Fruit fly (Drosophila melanogaster) whole organism, prepupa: ENCODE measurements around the gene CtBP.

ENCODE experiments used
- Blimp-1 ChIP-seq: fragments of 200-800 bp; sonication (Bioruptor generic); optimal IDR thresholded peaks from 3 replicates; lab custom pipeline; 2017; ENCODE audit warnings: missing biosample characterization, missing genetic modification characterization, mild to moderate bottlenecking, moderate library complexity, missing genetic modification reagents
- CG10631 ChIP-seq: fragments of 200-800 bp; sonication (Bioruptor generic); optimal IDR thresholded peaks from 2 replicates; lab custom pipeline; 2016; ENCODE audit warnings: missing biosample characterization, missing genetic modification characterization
- CG10669 ChIP-seq: fragments of 200-800 bp; sonication (Bioruptor generic); optimal IDR thresholded peaks from 3 replicates; lab custom pipeline; 2018; ENCODE audit warnings: missing biosample characterization, mild to moderate bottlenecking, missing genetic modification characterization, moderate library complexity
- CG11762 ChIP-seq: fragments of 200-800 bp; sonication (Bioruptor generic); optimal IDR thresholded peaks from 3 replicates; lab custom pipeline; 2016; ENCODE audit warnings: missing biosample characterization, missing genetic modification characterization; ENCODE audit not compliant: insufficient read depth
- CG15336 ChIP-seq: fragments of 200-800 bp; sonication (Bioruptor generic); IDR thresholded peaks from 2 replicates; pipeline ENCODE4 v1.3.6; 2022; ENCODE audit warnings: missing biosample characterization, missing genetic modification characterization
- CG16779 ChIP-seq: fragments of 200-800 bp; sonication (Bioruptor generic); optimal IDR thresholded peaks from 3 replicates; lab custom pipeline; 2017; ENCODE audit warnings: missing biosample characterization, mild to moderate bottlenecking, missing genetic modification characterization
- CG3032 ChIP-seq: fragments of 200-800 bp; optimal IDR thresholded peaks from 2 replicates; lab custom pipeline; 2019; ENCODE audit warnings: missing biosample characterization, mild to moderate bottlenecking, missing genetic modification characterization, moderate library complexity
- CG31627 ChIP-seq: fragments of 200-800 bp; sonication (Bioruptor generic); optimal IDR thresholded peaks from 3 replicates; lab custom pipeline; 2016; ENCODE audit warnings: missing biosample characterization, missing genetic modification characterization
- CG32006 ChIP-seq: fragments of 200-800 bp; sonication (Bioruptor generic); optimal IDR thresholded peaks from 3 replicates; lab custom pipeline; 2017; ENCODE audit warnings: missing biosample characterization, mild to moderate bottlenecking, missing genetic modification characterization
- CG34406 ChIP-seq: fragments of 200-800 bp; sonication (Bioruptor generic); optimal IDR thresholded peaks from 3 replicates; lab custom pipeline; 2016; ENCODE audit warnings: missing biosample characterization, missing genetic modification characterization
- CG3919 ChIP-seq: fragments of 200-800 bp; sonication (Bioruptor generic); optimal IDR thresholded peaks from 3 replicates; lab custom pipeline; 2016; ENCODE audit warnings: missing biosample characterization, missing genetic modification characterization
- CG6276 ChIP-seq: fragments of 200-800 bp; sonication (Bioruptor generic); optimal IDR thresholded peaks from 2 replicates; lab custom pipeline; 2017; ENCODE audit warnings: missing biosample characterization, mild to moderate bottlenecking, missing genetic modification characterization
- CG6792 ChIP-seq: fragments of 200-800 bp; sonication (Bioruptor generic); optimal IDR thresholded peaks from 3 replicates; lab custom pipeline; 2016; ENCODE audit warnings: missing biosample characterization, missing genetic modification characterization
- CG6808 ChIP-seq: fragments of 200-800 bp; sonication (Bioruptor generic); optimal IDR thresholded peaks from 3 replicates; lab custom pipeline; 2017; ENCODE audit warnings: missing biosample characterization, missing genetic modification characterization, mild to moderate bottlenecking, moderate library complexity, missing genetic modification reagents
- CG6854 ChIP-seq: fragments of 200-800 bp; sonication (Bioruptor generic); optimal IDR thresholded peaks from 2 replicates; lab custom pipeline; 2017; ENCODE audit warnings: missing biosample characterization, mild to moderate bottlenecking, missing genetic modification characterization
- CG7368 ChIP-seq: fragments of 200-800 bp; sonication (Bioruptor generic); optimal IDR thresholded peaks from 3 replicates; lab custom pipeline; 2016; ENCODE audit warnings: missing biosample characterization, missing genetic modification characterization
- CG8119 ChIP-seq: fragments of 200-800 bp; sonication (Bioruptor generic); IDR thresholded peaks from 3 replicates; pipeline ENCODE4 v1.3.6; 2022; ENCODE audit warnings: missing biosample characterization, missing genetic modification characterization
- CG8319 ChIP-seq: fragments of 200-800 bp; sonication (Bioruptor generic); optimal IDR thresholded peaks from 3 replicates; lab custom pipeline; 2016; ENCODE audit warnings: missing biosample characterization, missing genetic modification characterization
- Eip75B ChIP-seq: fragments of 200-800 bp; sonication (Bioruptor generic); optimal IDR thresholded peaks from 3 replicates; lab custom pipeline; 2016; ENCODE audit warnings: missing biosample characterization, missing genetic modification characterization
- Eip78C ChIP-seq: fragments of 200-800 bp; sonication (Bioruptor generic); peaks from one replicate; lab custom pipeline; 2016; ENCODE audit warnings: missing biosample characterization, missing genetic modification characterization
- Eip93F ChIP-seq: fragments of 200-800 bp; sonication (Bioruptor generic); optimal IDR thresholded peaks from 2 replicates; lab custom pipeline; 2016; ENCODE audit warnings: missing biosample characterization, mild to moderate bottlenecking, missing genetic modification characterization
- Ets21C ChIP-seq: fragments of 200-800 bp; sonication (Bioruptor generic); optimal IDR thresholded peaks from 3 replicates; lab custom pipeline; 2016; ENCODE audit warnings: missing biosample characterization, missing genetic modification characterization
- Ets96B ChIP-seq: fragments of 200-800 bp; optimal IDR thresholded peaks from 2 replicates; lab custom pipeline; 2019; ENCODE audit warnings: missing biosample characterization, mild to moderate bottlenecking, missing genetic modification characterization, moderate library complexity
- Gug ChIP-seq: fragments of 200-800 bp; sonication (Bioruptor generic); IDR thresholded peaks from 2 replicates; pipeline ENCODE4 v1.3.6; 2022; ENCODE audit warnings: missing biosample characterization, missing genetic modification characterization
- Hr39 ChIP-seq: fragments of 200-800 bp; sonication (Bioruptor generic); optimal IDR thresholded peaks from 2 replicates; lab custom pipeline; 2016; ENCODE audit warnings: missing biosample characterization, missing genetic modification characterization
- Hr4 ChIP-seq: fragments of 200-800 bp; sonication (Bioruptor generic); optimal IDR thresholded peaks from 3 replicates; lab custom pipeline; 2016; ENCODE audit warnings: missing biosample characterization, missing genetic modification characterization
- Met ChIP-seq: fragments of 200-800 bp; sonication (Bioruptor generic); optimal IDR thresholded peaks from 3 replicates; lab custom pipeline; 2016; ENCODE audit warnings: missing biosample characterization, missing genetic modification characterization
- Smox ChIP-seq: fragments of 200-800 bp; sonication (Bioruptor generic); optimal IDR thresholded peaks from 3 replicates; lab custom pipeline; 2016; ENCODE audit warnings: missing biosample characterization, missing genetic modification characterization
- Sox102F ChIP-seq: fragments of 200-800 bp; sonication (Bioruptor generic); optimal IDR thresholded peaks from 2 replicates; lab custom pipeline; 2016; ENCODE audit warnings: missing biosample characterization, mild to moderate bottlenecking, missing genetic modification characterization
- Sox14 ChIP-seq: fragments of 200-800 bp; sonication (Bioruptor generic); optimal IDR thresholded peaks from 3 replicates; lab custom pipeline; 2016; ENCODE audit warnings: missing biosample characterization, missing genetic modification characterization
- Sox15 ChIP-seq: fragments of 200-800 bp; sonication (Bioruptor generic); optimal IDR thresholded peaks from 3 replicates; lab custom pipeline; 2016; ENCODE audit warnings: missing biosample characterization, missing genetic modification characterization
- achi ChIP-seq: fragments of 200-800 bp; sonication (Bioruptor generic); optimal IDR thresholded peaks from 3 replicates; lab custom pipeline; 2016; ENCODE audit warnings: missing biosample characterization, missing genetic modification characterization
- cyc ChIP-seq: fragments of 200-800 bp; sonication (Bioruptor generic); optimal IDR thresholded peaks from 3 replicates; lab custom pipeline; 2016; ENCODE audit warnings: missing biosample characterization, missing genetic modification characterization
- dsx ChIP-seq: fragments of 200-800 bp; optimal IDR thresholded peaks from 3 replicates; lab custom pipeline; 2019; ENCODE audit warnings: missing biosample characterization, mild to moderate bottlenecking, missing genetic modification characterization, moderate library complexity; ENCODE audit not compliant: poor library complexity, severe bottlenecking
- esn ChIP-seq: fragments of 200-800 bp; sonication (Bioruptor generic); optimal IDR thresholded peaks from 2 replicates; lab custom pipeline; 2016; ENCODE audit warnings: missing biosample characterization, mild to moderate bottlenecking, missing genetic modification characterization, moderate library complexity
- fd59A ChIP-seq: fragments of 200-800 bp; sonication (Bioruptor generic); optimal IDR thresholded peaks from 2 replicates; lab custom pipeline; 2017; ENCODE audit warnings: missing biosample characterization, mild to moderate bottlenecking, missing genetic modification characterization, missing genetic modification reagents
- fd85E ChIP-seq: fragments of 200-800 bp; sonication (Bioruptor generic); optimal IDR thresholded peaks from 3 replicates; lab custom pipeline; 2016; ENCODE audit warnings: missing biosample characterization, missing genetic modification characterization
- fkh ChIP-seq: fragments of 200-800 bp; sonication (Bioruptor generic); optimal IDR thresholded peaks from 3 replicates; lab custom pipeline; 2017; ENCODE audit warnings: missing biosample characterization, mild to moderate bottlenecking, missing genetic modification characterization, moderate library complexity
- net ChIP-seq: fragments of 200-800 bp; sonication (Bioruptor generic); optimal IDR thresholded peaks from 3 replicates; lab custom pipeline; 2016; ENCODE audit warnings: missing biosample characterization, missing genetic modification characterization
- pdm3 ChIP-seq: fragments of 200-800 bp; sonication (Bioruptor generic); optimal IDR thresholded peaks from 3 replicates; lab custom pipeline; 2016; ENCODE audit warnings: missing biosample characterization, missing genetic modification characterization
- salr ChIP-seq, 2 experiments: fragments of 200-800 bp; sonication (Bioruptor generic); optimal IDR thresholded peaks; 3 replicates each; lab custom pipeline; 2016 to 2018; ENCODE audit warnings: missing biosample characterization in 2 of 2, missing genetic modification characterization in 2 of 2, mild to moderate bottlenecking in 1 of 2
- spab ChIP-seq: fragments of 200-800 bp; sonication (Bioruptor generic); optimal IDR thresholded peaks from 2 replicates; lab custom pipeline; 2017; ENCODE audit warnings: missing biosample characterization, mild to moderate bottlenecking, missing genetic modification characterization, missing genetic modification reagents
- ss ChIP-seq, 2 experiments: fragments of 200-800 bp; sonication (Bioruptor generic); optimal IDR thresholded peaks; 2 replicates in 1 of 2; 3 replicates in 1 of 2; lab custom pipeline; 2017 to 2018; ENCODE audit warnings: mild to moderate bottlenecking in 2 of 2, missing biosample characterization in 2 of 2, missing genetic modification characterization in 2 of 2, moderate library complexity in 1 of 2
- svp ChIP-seq: fragments of 200-800 bp; sonication (Bioruptor generic); peaks from one replicate; lab custom pipeline; 2016; ENCODE audit warnings: missing biosample characterization, missing genetic modification characterization
- topi ChIP-seq: fragments of 200-800 bp; sonication (Bioruptor generic); optimal IDR thresholded peaks from 3 replicates; lab custom pipeline; 2016; ENCODE audit warnings: missing biosample characterization, missing genetic modification characterization
- vri ChIP-seq: fragments of 200-800 bp; sonication (Bioruptor generic); optimal IDR thresholded peaks from 3 replicates; lab custom pipeline; 2016; ENCODE audit warnings: missing biosample characterization, mild to moderate bottlenecking, missing genetic modification characterization

CtBP gene

DNA sequence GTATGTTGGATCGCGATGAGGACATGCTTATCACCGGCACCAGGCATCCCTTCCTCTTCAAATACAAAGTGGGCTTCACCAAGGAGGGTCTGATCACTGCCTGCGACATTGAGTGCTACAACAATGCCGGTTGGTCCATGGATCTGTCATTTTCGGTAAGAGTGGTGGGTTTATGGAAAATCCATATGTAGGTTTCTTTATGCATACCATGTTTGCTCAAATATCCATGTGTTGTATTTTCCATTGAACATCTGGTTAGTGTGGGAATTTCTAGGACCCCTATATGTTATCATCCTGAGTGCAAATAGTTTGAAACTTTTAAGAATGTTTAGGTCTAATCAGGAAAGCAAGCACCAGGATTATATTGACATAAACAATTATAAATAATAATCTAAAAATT, 24.6 kb downstream of the CtBP start:
- TF ChIP-seq Ets21C (GFP tag; lab: Kevin White, UChicago) (no peak), CG6808 (GFP tag; lab: Kevin White, UChicago) (no peak), Smox (GFP tag; lab: Kevin White, UChicago) (no peak), Eip78C (GFP tag; lab: Kevin White, UChicago) (no peak), CG32006 (GFP tag; lab: Kevin White, UChicago) (no peak), esn (no peak), vri (GFP tag; lab: Kevin White, UChicago) (no peak), fkh (no peak), CG3919 (GFP tag; lab: Kevin White, UChicago) (no peak), Eip75B (no peak), CG7368 (no peak), Met (GFP tag; lab: Kevin White, UChicago) (no peak)

DNA sequence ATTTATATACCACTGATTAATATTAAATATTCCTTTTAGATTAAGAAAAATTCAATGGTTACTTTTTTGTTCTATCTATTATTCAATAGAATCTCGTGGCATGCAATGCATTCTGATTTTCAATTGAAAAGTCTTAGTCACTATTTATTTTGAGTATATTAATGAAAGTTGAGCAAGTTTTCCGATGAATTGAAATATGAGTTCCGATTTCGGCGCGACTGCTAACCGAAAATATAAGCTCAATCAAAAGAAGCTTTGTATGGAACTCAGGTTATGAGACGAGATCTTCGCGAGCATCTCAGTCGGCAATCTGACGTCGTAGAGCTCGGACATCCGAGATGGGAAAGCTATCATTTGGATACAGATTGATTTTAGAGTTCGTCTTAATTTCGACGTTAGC, 26.6 kb downstream of the CtBP start, which contains the start of gene CG11668:
CG11668 (plus strand) TSS at position 301 of the 400 bp plus-strand sequence.
- no peak for TF ChIP-seq CG8119
- no peak for TF ChIP-seq cyc (GFP tag; lab: Kevin White, UChicago)
- no peak for TF ChIP-seq Sox15 (GFP tag; lab: Kevin White, UChicago)
- TF ChIP-seq spab (GFP tag; lab: Kevin White, UChicago): no peak
- TF ChIP-seq vri (GFP tag; lab: Kevin White, UChicago): no peak
- TF ChIP-seq CG8319 (GFP tag; lab: Kevin White, UChicago): no peak
- TF ChIP-seq ss (GFP tag; optimal IDR thresholded peaks at IDR 0.05; lab: Kevin White, UChicago): no peak
- TF ChIP-seq net (GFP tag; lab: Kevin White, UChicago): no peak
- TF ChIP-seq Eip93F: no peak
- no peak for TF ChIP-seq Hr39 (GFP tag; lab: Kevin White, UChicago)
- TF ChIP-seq CG6854 (GFP tag; lab: Kevin White, UChicago): no peak

DNA sequence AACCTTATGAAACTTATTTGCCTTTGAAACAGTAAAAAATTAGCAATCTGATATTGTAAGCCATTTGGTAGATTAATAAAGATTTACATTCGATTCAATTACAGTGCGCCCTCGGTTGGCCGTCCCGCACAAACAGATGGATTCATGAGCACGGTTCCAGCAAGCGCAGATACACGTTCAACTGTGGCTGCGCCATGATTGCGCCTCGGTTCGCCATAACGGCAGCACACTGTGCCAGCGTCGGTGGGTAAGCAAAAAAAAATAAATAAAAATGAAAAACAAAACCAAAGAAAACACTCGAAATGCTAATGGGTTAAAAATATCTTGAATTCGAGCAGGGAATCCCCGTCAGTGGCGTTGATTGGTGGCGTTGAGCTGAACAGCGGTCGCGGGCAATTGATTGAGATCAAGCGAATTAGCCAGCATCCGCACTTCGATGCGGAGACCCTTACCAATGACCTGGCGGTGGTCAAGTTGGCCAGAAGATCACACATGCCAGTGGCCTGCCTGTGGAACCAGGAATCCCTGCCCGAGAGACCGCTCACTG, 27.7 kb downstream of the CtBP start:
- TF ChIP-seq Sox14 (GFP tag; lab: Kevin White, UChicago) (peak; percentile 24), net (GFP tag; lab: Kevin White, UChicago) (peak; percentile 8), achi (GFP tag; lab: Kevin White, UChicago) (peak; percentile 17), CG6808 (GFP tag; lab: Kevin White, UChicago) (peak; percentile 16), Sox15 (GFP tag; lab: Kevin White, UChicago) (no peak), Smox (GFP tag; lab: Kevin White, UChicago) (peak; percentile 22), CG8319 (GFP tag; lab: Kevin White, UChicago) (no peak), Blimp-1 (GFP tag; lab: Kevin White, UChicago) (no peak), Met (GFP tag; lab: Kevin White, UChicago) (peak; percentile 51), pdm3 (peak; percentile 12), CG11762 (no peak), Eip93F (no peak), fkh (no peak), Hr4 (no peak), Ets96B (tag; lab: Kevin White, UChicago) (no peak), svp (peak; percentile 64), CG15336 (no peak), CG7368 (no peak), topi (GFP tag; lab: Kevin White, UChicago) (peak; percentile 30), spab (GFP tag; lab: Kevin White, UChicago) (peak; percentile 9), salr (GFP tag; optimal IDR thresholded peaks at IDR 0.05; lab: Kevin White, UChicago) (no peak), dsx (GFP tag; lab: Kevin White, UChicago) (no peak), CG10669 (no peak), CG16779 (no peak), fd85E (GFP tag; lab: Kevin White, UChicago) (no peak), CG34406 (GFP tag; lab: Kevin White, UChicago) (peak; percentile 36), CG31627 (GFP tag; lab: Kevin White, UChicago) (peak; percentile 43), Ets21C (GFP tag; lab: Kevin White, UChicago) (no peak), cyc (GFP tag; lab: Kevin White, UChicago) (peak; percentile 17), Gug (GFP tag; lab: Robert Waterston, UW) (no peak), ss (GFP tag; optimal IDR thresholded peaks at IDR 0.05; lab: Kevin White, UChicago) (no peak), fd59A (GFP tag; lab: Kevin White, UChicago) (no peak), CG3032 (tag; lab: Kevin White, UChicago) (no peak), CG10631 (GFP tag; lab: Kevin White, UChicago) (no peak), Sox102F (GFP tag; lab: Kevin White, UChicago) (peak; percentile 8), CG6276 (GFP tag; lab: Kevin White, UChicago) (no peak), CG6792 (GFP tag; lab: Kevin White, UChicago) (no peak)
